Worm (Caenorhabditis elegans): ENCODE data around the gene npr-26.

DNA sequence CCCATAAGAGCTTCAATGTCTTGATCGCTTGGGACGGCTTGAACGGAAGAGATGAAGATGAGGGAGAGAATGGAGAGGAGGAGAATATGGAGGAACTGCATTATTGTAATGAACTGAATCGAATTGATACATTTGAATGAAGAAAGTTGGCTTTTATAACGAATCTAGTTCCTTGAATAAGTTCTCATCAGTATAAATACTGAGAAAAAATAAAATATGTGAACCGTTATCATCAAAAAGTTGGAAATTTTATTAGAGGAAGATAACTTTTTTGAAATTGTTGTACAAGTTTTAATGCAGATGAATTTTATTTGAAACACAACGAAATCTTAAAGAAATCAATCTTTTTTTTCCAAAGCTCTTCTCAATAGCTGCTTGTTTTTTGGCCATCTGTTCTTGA is 10.6 kb downstream of the npr-26 start, which contains the start of gene T02D1.7:
- TF ChIP-seq mab-5 (tag; optimal IDR thresholded peaks at IDR 0.05) (no peak), lsy-2 (tag; optimal IDR thresholded peaks at IDR 0.05) (no peak)

Data from whole organism, L2 larva.